Worm (Caenorhabditis elegans) whole organism, L1 larva: ENCODE results near the gene emb-5.
A peak's percentile ranks its signal among the peaks of the same experiment; 100 is the strongest.

Experiments
- C04F5.9 ChIP-seq: sonication (generic microtip); optimal IDR thresholded peaks from 2 replicates; lab custom pipeline; 2016; ENCODE audit warnings: missing genetic modification characterization, missing compliant biosample characterization
- C16A3.4 ChIP-seq: fragments of 150-350 bp; optimal IDR thresholded peaks from 2 replicates; lab custom pipeline; 2014; ENCODE audit warnings: missing biosample characterization, missing genetic modification characterization
- F16B12.6 ChIP-seq: fragments of 150-350 bp; optimal IDR thresholded peaks from 2 replicates; lab custom pipeline; 2014; ENCODE audit warnings: missing biosample characterization, missing genetic modification characterization
- Y116A8C.19 ChIP-seq: sonication (generic microtip); optimal IDR thresholded peaks from 2 replicates; lab custom pipeline; 2016; ENCODE audit warnings: missing compliant biosample characterization, missing genetic modification characterization, borderline replicate concordance
- aha-1 ChIP-seq: fragments of 150-350 bp; optimal IDR thresholded peaks from 2 replicates; lab custom pipeline; 2014; ENCODE audit warnings: missing biosample characterization, missing genetic modification characterization
- ama-1 ChIP-seq: fragments of 150-350 bp; optimal IDR thresholded peaks from 2 replicates; lab custom pipeline; 2014
- blmp-1 ChIP-seq: fragments of 150-350 bp; optimal IDR thresholded peaks from 2 replicates; lab custom pipeline; 2014; ENCODE audit warnings: missing biosample characterization, missing genetic modification characterization
- ceh-63 ChIP-seq: fragments of 200-800 bp; sonication (Bioruptor generic); optimal IDR thresholded peaks from 2 replicates; lab custom pipeline; 2018; ENCODE audit warnings: mild to moderate bottlenecking, missing genetic modification characterization, missing compliant biosample characterization
- ceh-82 ChIP-seq, 3 experiments: fragments of 150-350 bp in 1 of 3; sonication (generic microtip) in 2 of 3; optimal IDR thresholded peaks; 2 replicates each; lab custom pipeline; 2014 to 2017; ENCODE audit warnings: missing biosample characterization in 3 of 3, missing genetic modification characterization in 3 of 3
- ceh-88 ChIP-seq: fragments of 200-800 bp; sonication (Bioruptor generic); IDR thresholded peaks from 2 replicates; pipeline ENCODE4 v1.3.6; 2022; ENCODE audit warnings: missing genetic modification characterization, missing compliant biosample characterization
- ceh-90 ChIP-seq: sonication (generic microtip); optimal IDR thresholded peaks from 2 replicates; lab custom pipeline; 2016; ENCODE audit warnings: missing genetic modification characterization, missing compliant biosample characterization
- ces-1 ChIP-seq: fragments of 150-350 bp; optimal IDR thresholded peaks from 2 replicates; lab custom pipeline; 2014; ENCODE audit warnings: missing biosample characterization, missing genetic modification reagents, missing genetic modification characterization
- dpl-1 ChIP-seq, 3 experiments: fragments of 150-350 bp in 2 of 3; sonication (generic microtip) in 1 of 3; optimal IDR thresholded peaks; 2 replicates each; lab custom pipeline; 2014 to 2017; ENCODE audit warnings: missing biosample characterization in 3 of 3, missing genetic modification characterization in 3 of 3, missing genetic modification reagents in 3 of 3
- dsc-1 ChIP-seq: sonication (generic microtip); optimal IDR thresholded peaks from 2 replicates; lab custom pipeline; 2016; ENCODE audit warnings: mild to moderate bottlenecking, missing genetic modification characterization, missing compliant biosample characterization
- egl-13 ChIP-seq: sonication (generic microtip); optimal IDR thresholded peaks from 2 replicates; lab custom pipeline; 2016; ENCODE audit warnings: missing genotype, missing genetic modification reagents, missing genetic modification characterization, missing compliant biosample characterization
- elt-3 ChIP-seq, 6 experiments: fragments of 150-350 bp in 1 of 6; sonication (generic microtip); optimal IDR thresholded peaks; 2 replicates each; lab custom pipeline; 2017 to 2018; ENCODE audit warnings: missing biosample characterization in 6 of 6, missing genetic modification characterization in 6 of 6, inconsistent platforms in 1 of 6
- ets-5 ChIP-seq: fragments of 200-800 bp; sonication (Bioruptor generic); IDR thresholded peaks from 2 replicates; pipeline ENCODE4 v1.3.6; 2022; ENCODE audit warnings: missing genetic modification characterization, missing compliant biosample characterization
- fkh-10 ChIP-seq: sonication (generic microtip); optimal IDR thresholded peaks from 2 replicates; lab custom pipeline; 2017; ENCODE audit warnings: missing biosample characterization, missing genetic modification reagents, missing genetic modification characterization
- fkh-4 ChIP-seq: sonication (generic microtip); optimal IDR thresholded peaks from 2 replicates; lab custom pipeline; 2016; ENCODE audit warnings: missing compliant biosample characterization, missing genetic modification characterization, borderline replicate concordance
- fos-1 ChIP-seq: fragments of 150-350 bp; optimal IDR thresholded peaks from 2 replicates; lab custom pipeline; 2014; ENCODE audit warnings: missing biosample characterization, missing genetic modification characterization
- hlh-4 ChIP-seq: sonication (generic microtip); optimal IDR thresholded peaks from 2 replicates; lab custom pipeline; 2016; ENCODE audit warnings: mild to moderate bottlenecking, missing genetic modification characterization, missing compliant biosample characterization
- hpl-2 ChIP-seq: fragments of 150-350 bp; optimal IDR thresholded peaks from 2 replicates; lab custom pipeline; 2014; ENCODE audit warnings: missing biosample characterization, missing genetic modification reagents, missing genetic modification characterization
- isw-1 ChIP-seq: fragments of 200-800 bp; sonication (Bioruptor generic); IDR thresholded peaks from 2 replicates; pipeline ENCODE4 v1.3.6; 2022; ENCODE audit warnings: missing genetic modification characterization, missing compliant biosample characterization
- jun-1 ChIP-seq: fragments of 150-350 bp; optimal IDR thresholded peaks from 2 replicates; lab custom pipeline; 2014; ENCODE audit warnings: missing biosample characterization, missing genetic modification reagents, missing genetic modification characterization
- lin-13 ChIP-seq: fragments of 150-350 bp; optimal IDR thresholded peaks from 2 replicates; lab custom pipeline; 2014; ENCODE audit warnings: missing biosample characterization, missing genetic modification reagents, missing genetic modification characterization
- lin-14 ChIP-seq: fragments of 200-800 bp; sonication (Bioruptor generic); optimal IDR thresholded peaks from 2 replicates; lab custom pipeline; 2018; ENCODE audit warnings: mild to moderate bottlenecking, missing genetic modification characterization, moderate library complexity, missing compliant biosample characterization
- lin-15B ChIP-seq: fragments of 150-350 bp; sonication (generic microtip); optimal IDR thresholded peaks from 3 replicates; lab custom pipeline; 2014; ENCODE audit warnings: missing biosample characterization, missing genetic modification characterization
- lin-35 ChIP-seq, 2 experiments: fragments of 150-350 bp; optimal IDR thresholded peaks; 2 replicates each; lab custom pipeline; 2014; ENCODE audit warnings: missing biosample characterization in 2 of 2, missing genetic modification characterization in 2 of 2, missing genetic modification reagents in 2 of 2
- lsy-2 ChIP-seq, 2 experiments: fragments of 150-350 bp; optimal IDR thresholded peaks; 2 replicates each; lab custom pipeline; 2014; ENCODE audit warnings: missing biosample characterization in 2 of 2, missing genetic modification characterization in 2 of 2
- mab-9 ChIP-seq: fragments of 200-800 bp; sonication (Bioruptor generic); IDR thresholded peaks from 2 replicates; pipeline ENCODE4 v1.3.6; 2022; ENCODE audit warnings: missing genetic modification reagents, missing genetic modification characterization, missing compliant biosample characterization
- mdl-1 ChIP-seq, 2 experiments: fragments of 150-350 bp; optimal IDR thresholded peaks; 2 replicates each; lab custom pipeline; 2014 to 2017; ENCODE audit warnings: missing biosample characterization in 2 of 2, missing genetic modification characterization in 2 of 2, inconsistent platforms in 1 of 2
- mep-1 ChIP-seq: fragments of 150-350 bp; optimal IDR thresholded peaks from 2 replicates; lab custom pipeline; 2014; ENCODE audit warnings: missing biosample characterization, missing genetic modification characterization
- nhr-12 ChIP-seq: sonication (generic microtip); optimal IDR thresholded peaks from 2 replicates; lab custom pipeline; 2017; ENCODE audit warnings: missing biosample characterization, missing genetic modification characterization
- nhr-19 ChIP-seq: fragments of 200-800 bp; sonication (Bioruptor generic); conservative IDR thresholded peaks from 2 replicates; pipeline ENCODE4 v1.3.6; 2022; ENCODE audit warnings: missing genetic modification characterization, missing compliant biosample characterization
- nhr-20 ChIP-seq: sonication (generic microtip); optimal IDR thresholded peaks from 2 replicates; lab custom pipeline; 2016; ENCODE audit warnings: mild to moderate bottlenecking, missing genetic modification characterization, missing compliant biosample characterization
- nhr-237 ChIP-seq: fragments of 150-350 bp; optimal IDR thresholded peaks from 2 replicates; lab custom pipeline; 2014; ENCODE audit warnings: missing biosample characterization, missing genetic modification characterization
- nhr-28 ChIP-seq: fragments of 150-350 bp; optimal IDR thresholded peaks from 2 replicates; lab custom pipeline; 2014; ENCODE audit warnings: missing biosample characterization, missing genetic modification characterization
- nhr-47 ChIP-seq: sonication (generic microtip); optimal IDR thresholded peaks from 2 replicates; lab custom pipeline; 2016; ENCODE audit warnings: mild to moderate bottlenecking, missing genetic modification characterization, moderate library complexity, missing compliant biosample characterization
- nhr-71 ChIP-seq: sonication (generic microtip); optimal IDR thresholded peaks from 2 replicates; lab custom pipeline; 2016; ENCODE audit warnings: mild to moderate bottlenecking, missing genetic modification characterization, moderate library complexity, missing compliant biosample characterization
- nhr-76 ChIP-seq: sonication (generic microtip); optimal IDR thresholded peaks from 2 replicates; lab custom pipeline; 2017; ENCODE audit warnings: missing biosample characterization, missing genetic modification characterization
- nhr-77 ChIP-seq: fragments of 150-350 bp; optimal IDR thresholded peaks from 2 replicates; lab custom pipeline; 2014; ENCODE audit warnings: missing biosample characterization, missing genetic modification characterization
- nhr-84 ChIP-seq: sonication (generic microtip); optimal IDR thresholded peaks from 2 replicates; lab custom pipeline; 2017; ENCODE audit warnings: missing biosample characterization, missing genetic modification characterization
- nhr-90 ChIP-seq: sonication (generic microtip); optimal IDR thresholded peaks from 2 replicates; lab custom pipeline; 2016; ENCODE audit warnings: mild to moderate bottlenecking, missing genetic modification characterization, missing compliant biosample characterization; ENCODE audit not compliant: poor library complexity
- pax-3 ChIP-seq: fragments of 200-800 bp; sonication (Bioruptor generic); optimal IDR thresholded peaks from 2 replicates; lab custom pipeline; 2018; ENCODE audit warnings: mild to moderate bottlenecking, missing genetic modification characterization, moderate library complexity, missing compliant biosample characterization
- pqm-1 ChIP-seq: sonication (generic microtip); optimal IDR thresholded peaks from 3 replicates; lab custom pipeline; 2017; ENCODE audit warnings: missing biosample characterization, missing genetic modification characterization
- snpc-4 ChIP-seq: fragments of 150-350 bp; optimal IDR thresholded peaks from 2 replicates; lab custom pipeline; 2014; ENCODE audit warnings: missing biosample characterization, missing genetic modification characterization
- sox-4 ChIP-seq: sonication (generic microtip); optimal IDR thresholded peaks from 2 replicates; lab custom pipeline; 2016; ENCODE audit warnings: missing genetic modification characterization, missing compliant biosample characterization
- sptf-1 ChIP-seq: fragments of 150-350 bp; optimal IDR thresholded peaks from 2 replicates; lab custom pipeline; 2014; ENCODE audit warnings: missing biosample characterization, missing genetic modification characterization
- sup-37 ChIP-seq: fragments of 200-800 bp; sonication (Bioruptor generic); optimal IDR thresholded peaks from 2 replicates; lab custom pipeline; 2018; ENCODE audit warnings: mild to moderate bottlenecking, missing genetic modification characterization, missing compliant biosample characterization
- tbx-2 ChIP-seq: sonication (generic microtip); optimal IDR thresholded peaks from 2 replicates; lab custom pipeline; 2016; ENCODE audit warnings: missing genetic modification characterization, missing compliant biosample characterization
- unc-86 ChIP-seq: sonication (generic microtip); optimal IDR thresholded peaks from 2 replicates; lab custom pipeline; 2016; ENCODE audit warnings: missing genetic modification characterization, missing compliant biosample characterization
- xbp-1 ChIP-seq: sonication (generic microtip); optimal IDR thresholded peaks from 2 replicates; lab custom pipeline; 2016; ENCODE audit warnings: missing genetic modification characterization, missing compliant biosample characterization
- zip-4 ChIP-seq: fragments of 200-800 bp; sonication (Bioruptor generic); optimal IDR thresholded peaks from 2 replicates; lab custom pipeline; 2018; ENCODE audit warnings: mild to moderate bottlenecking, missing genetic modification characterization, moderate library complexity, missing compliant biosample characterization
- ztf-11 ChIP-seq, 2 experiments: sonication (generic microtip); optimal IDR thresholded peaks; 2 replicates each; lab custom pipeline; 2016 to 2017; ENCODE audit warnings: missing genetic modification characterization in 2 of 2, missing biosample characterization in 1 of 2, missing compliant biosample characterization in 1 of 2
- ztf-4 ChIP-seq: fragments of 150-350 bp; optimal IDR thresholded peaks from 2 replicates; lab custom pipeline; 2014; ENCODE audit warnings: missing biosample characterization, missing genetic modification characterization

The emb-5 gene

ce11 chrIII:4723922-4724321 is 3.5 kb upstream of the emb-5 start:
- no peak for TF ChIP-seq hpl-2
- peak; percentile 58 for TF ChIP-seq mep-1
- no peak for TF ChIP-seq sox-4 (tag; lab: Kevin White, UChicago)
- no peak for TF ChIP-seq jun-1 (tag; lab: Kevin White, UChicago)
- no peak for TF ChIP-seq sup-37 (GFP tag; lab: Kevin White, UChicago)
- no peak for TF ChIP-seq ceh-90 (tag; lab: Kevin White, UChicago)
- TF ChIP-seq sptf-1: no peak
- no peak for TF ChIP-seq unc-86 (tag; lab: Kevin White, UChicago)
- TF ChIP-seq isw-1 (GFP tag; lab: Robert Waterston, UW): no peak
- TF ChIP-seq xbp-1 (tag; lab: Kevin White, UChicago): no peak
- no peak for TF ChIP-seq C04F5.9 (tag; lab: Kevin White, UChicago)
- TF ChIP-seq zip-4: no peak
- TF ChIP-seq ztf-11 (tag; optimal IDR thresholded peaks at IDR 0.05; lab: Kevin White, UChicago): no peak
- TF ChIP-seq nhr-71: peak; percentile 50
- TF ChIP-seq ztf-4 (tag; lab: Kevin White, UChicago): no peak
- TF ChIP-seq egl-13: no peak
- TF ChIP-seq ama-1 (lab: Kevin White, UChicago): no peak
- no peak for TF ChIP-seq C16A3.4 (tag; lab: Kevin White, UChicago)
- no peak for TF ChIP-seq elt-3 (tag; optimal IDR thresholded peaks at IDR 0.05; lab: Kevin White, UChicago)
- no peak for TF ChIP-seq ceh-63 (GFP tag; lab: Kevin White, UChicago)
- no peak for TF ChIP-seq nhr-76 (tag; lab: Kevin White, UChicago)
- TF ChIP-seq F16B12.6 (tag; lab: Kevin White, UChicago): no peak
- no peak for TF ChIP-seq pax-3 (tag; lab: Kevin White, UChicago)
- TF ChIP-seq mdl-1 (tag; optimal IDR thresholded peaks at IDR 0.05; lab: Kevin White, UChicago): no peak
- no peak for TF ChIP-seq lin-13 (GFP tag; lab: Kevin White, UChicago)
- no peak for TF ChIP-seq nhr-28 (tag; lab: Kevin White, UChicago)
- TF ChIP-seq nhr-77 (tag; lab: Kevin White, UChicago): no peak
- TF ChIP-seq lin-35 (GFP tag; optimal IDR thresholded peaks at IDR 0.05; lab: Kevin White, UChicago): peak in 1 of 2 experiments; percentile 18
- TF ChIP-seq fos-1 (tag; lab: Kevin White, UChicago): no peak
- peak in 1 of 2 experiments; percentile 46 for TF ChIP-seq lsy-2 (tag; optimal IDR thresholded peaks at IDR 0.05; lab: Kevin White, UChicago)
- no peak for TF ChIP-seq fkh-10 (GFP tag; lab: Kevin White, UChicago)
- no peak for TF ChIP-seq lin-15B (tag; lab: Kevin White, UChicago)
- TF ChIP-seq tbx-2 (tag; lab: Kevin White, UChicago): no peak
- TF ChIP-seq nhr-237 (tag; lab: Kevin White, UChicago): no peak
- no peak for TF ChIP-seq blmp-1 (tag; lab: Kevin White, UChicago)
- TF ChIP-seq nhr-12 (tag; lab: Kevin White, UChicago): no peak
- TF ChIP-seq ceh-88 (GFP tag; lab: Robert Waterston, UW): no peak
- no peak for TF ChIP-seq aha-1 (tag; lab: Kevin White, UChicago)
- no peak for TF ChIP-seq ceh-82 (tag; optimal IDR thresholded peaks at IDR 0.05; lab: Kevin White, UChicago)
- no peak for TF ChIP-seq ets-5 (GFP tag; lab: Robert Waterston, UW)
- TF ChIP-seq dsc-1: peak; percentile 8
- TF ChIP-seq nhr-20: no peak
- no peak for TF ChIP-seq ces-1
- no peak for TF ChIP-seq nhr-47 (tag; lab: Kevin White, UChicago)
- no peak for TF ChIP-seq fkh-4 (tag; lab: Kevin White, UChicago)
- TF ChIP-seq hlh-4 (tag; lab: Kevin White, UChicago): no peak
- peak; percentile 69 for TF ChIP-seq lin-14 (GFP tag; lab: Kevin White, UChicago)
- TF ChIP-seq nhr-19: no peak; the same call in 1 of the 2 replicates
- no peak for TF ChIP-seq Y116A8C.19 (tag; lab: Kevin White, UChicago)
- no peak for TF ChIP-seq pqm-1 (tag; lab: Kevin White, UChicago)
- TF ChIP-seq snpc-4: no peak
- TF ChIP-seq dpl-1 (GFP tag; optimal IDR thresholded peaks at IDR 0.05; lab: Kevin White, UChicago): peak in 1 of 3 experiments; percentile 6
- TF ChIP-seq nhr-90 (tag; lab: Kevin White, UChicago): no peak
- TF ChIP-seq nhr-84 (tag; lab: Kevin White, UChicago): no peak
- no peak for TF ChIP-seq mab-9 (GFP tag; lab: Robert Waterston, UW)
